Worm (Caenorhabditis elegans): ENCODE results near the gene C25G4.8.

The C25G4.8 gene

ce11 chrIV:12417536-12418195, 45.6 kb downstream of the C25G4.8 start, which contains the start of gene F08G5.3 (continued):
- no peak for TF ChIP-seq let-526 (GFP tag; IDR thresholded peaks at IDR 0.05)
- TF ChIP-seq nfya-1 (tag; optimal IDR thresholded peaks at IDR 0.05; ENCODE audit: borderline replicate concordance, insufficient read depth) = no peak
- peak; percentile 66; the same call in 1 of the 2 replicates for TF ChIP-seq ztf-28 (GFP tag; IDR thresholded peaks at IDR 0.05)
- peak; percentile 90; the same call in 1 of the 2 replicates for TF ChIP-seq cebp-2 (GFP tag; IDR thresholded peaks at IDR 0.05)
- TF ChIP-seq F57C9.4 (tag; optimal IDR thresholded peaks at IDR 0.05) = no peak
- TF ChIP-seq F10E7.11 (tag; optimal IDR thresholded peaks at IDR 0.05) = no peak
- TF ChIP-seq tbp1 (GFP tag; optimal IDR thresholded peaks at IDR 0.05) = peak; percentile 94
- TF ChIP-seq snpc-4 (GFP tag; optimal IDR thresholded peaks at IDR 0.05) = peak; percentile 82
- peak; percentile 14 to 81 (median 64) for TF ChIP-seq snpc-4 (tag; optimal IDR thresholded peaks at IDR 0.05)
- peak; percentile 60; the same call in 1 of the 2 replicates for TF ChIP-seq B0019.2 (GFP tag; conservative IDR thresholded peaks at IDR 0.05)
- no peak for TF ChIP-seq akir-1 (GFP tag; optimal IDR thresholded peaks at IDR 0.05)
- TF ChIP-seq aptf-2 (GFP tag; conservative IDR thresholded peaks at IDR 0.05) = no peak
- TF ChIP-seq nhr-27 (tag; optimal IDR thresholded peaks at IDR 0.05) = no peak
- no peak for TF ChIP-seq nhr-179 (tag; optimal IDR thresholded peaks at IDR 0.05)
- peak; percentile 94 for TF ChIP-seq ztf-25 (GFP tag; IDR thresholded peaks at IDR 0.05)
- TF ChIP-seq F23B12.7 (tag; optimal IDR thresholded peaks at IDR 0.05; ENCODE audit: insufficient read depth) = peak; percentile 73
- peak; percentile 63 for TF ChIP-seq ZK185.1 (tag; optimal IDR thresholded peaks at IDR 0.05; ENCODE audit: poor library complexity, severe bottlenecking)
- peak; percentile 57; the same call in 1 of the 2 replicates for TF ChIP-seq hsf-1 (GFP tag; IDR thresholded peaks at IDR 0.05)
- peak; percentile 91 for TF ChIP-seq D2030.7 (GFP tag; IDR thresholded peaks at IDR 0.05)
- peak; percentile 43 for TF ChIP-seq lsl-1 (GFP tag; optimal IDR thresholded peaks at IDR 0.05)
- TF ChIP-seq unc-62 (GFP tag; optimal IDR thresholded peaks at IDR 0.05) = no peak
- TF ChIP-seq hmg-20 (GFP tag; IDR thresholded peaks at IDR 0.05) = no peak
- TF ChIP-seq egl-44 (GFP tag; IDR thresholded peaks at IDR 0.05) = peak; percentile 27; the same call in 1 of the 2 replicates
- no peak for TF ChIP-seq B0035.1 (tag; optimal IDR thresholded peaks at IDR 0.05)
- peak; percentile 71 for TF ChIP-seq snpc-3.4 (tag; optimal IDR thresholded peaks at IDR 0.05)
- TF ChIP-seq hmg-1.2 (GFP tag; IDR thresholded peaks at IDR 0.05) = peak; percentile 67
- TF ChIP-seq K12H6.12 (tag; optimal IDR thresholded peaks at IDR 0.05) = peak; percentile 21
- TF ChIP-seq aptf-3 (GFP tag; IDR thresholded peaks at IDR 0.05) = no peak
- TF ChIP-seq madf-10 (tag; optimal IDR thresholded peaks at IDR 0.05) = peak; percentile 64
- no peak for TF ChIP-seq F57A8.1 (GFP tag; optimal IDR thresholded peaks at IDR 0.05)
- TF ChIP-seq dpl-1 (GFP tag; optimal IDR thresholded peaks at IDR 0.05) = peak; percentile 9
- TF ChIP-seq lin-35 (GFP tag; optimal IDR thresholded peaks at IDR 0.05) = peak in 1 of 3 experiments; percentile 77
- peak; percentile 77 for TF ChIP-seq pbrm-1 (GFP tag; IDR thresholded peaks at IDR 0.05)
- TF ChIP-seq F49E8.2 (tag; optimal IDR thresholded peaks at IDR 0.05; ENCODE audit: insufficient read depth) = peak; percentile 36
- no peak for TF ChIP-seq lsy-27 (tag; optimal IDR thresholded peaks at IDR 0.05; ENCODE audit: borderline replicate concordance, insufficient read depth)
- peak; percentile 16 for TF ChIP-seq F22D6.2 (tag; optimal IDR thresholded peaks at IDR 0.05)
- no peak for TF ChIP-seq sdz-38 (tag; optimal IDR thresholded peaks at IDR 0.05)
- no peak for TF ChIP-seq ama-1 (optimal IDR thresholded peaks at IDR 0.05)
- TF ChIP-seq ama-1 (GFP tag; optimal IDR thresholded peaks at IDR 0.05) = peak; percentile 70 to 73
- peak; percentile 45 for TF ChIP-seq mxl-1 (tag; optimal IDR thresholded peaks at IDR 0.05)
- peak; percentile 59 for TF ChIP-seq somi-1 (GFP tag; optimal IDR thresholded peaks at IDR 0.05)
- TF ChIP-seq T26A5.8 (tag; optimal IDR thresholded peaks at IDR 0.05) = peak; percentile 45
- TF ChIP-seq dpff-1 (tag; optimal IDR thresholded peaks at IDR 0.05) = no peak
- TF ChIP-seq snpc-1.3 (tag; optimal IDR thresholded peaks at IDR 0.05; ENCODE audit: insufficient read depth) = peak; percentile 74
- peak; percentile 91 for TF ChIP-seq lin-26 (GFP tag; IDR thresholded peaks at IDR 0.05)
- TF ChIP-seq rpc-1 (optimal IDR thresholded peaks at IDR 0.05) = peak; percentile 95
- TF ChIP-seq rpc-1 (tag; optimal IDR thresholded peaks at IDR 0.05) = peak; percentile 95

Measured in whole organism, young adult.